Fruit fly (Drosophila melanogaster): ENCODE results near the gene Clbn.
"Not testable (repeated sequence)": the region's sequence is repeated elsewhere in the genome, so short reads cannot be mapped to it uniquely, and the experiment has no call there.

Gene Clbn

dm6 chr3R:25108932-25109331, 18.4 kb upstream of the Clbn start, which contains the start of gene CG34027:
Gene CG34027, minus strand, starts transcription at chr3R:25109032.
- TF ChIP-seq CG9948 (tag; optimal IDR thresholded peaks at IDR 0.05) (no peak), Snoo (tag; optimal IDR thresholded peaks at IDR 0.05) (no peak), rn (GFP tag; IDR thresholded peaks at IDR 0.05) (no peak), CG14655 (GFP tag; optimal IDR thresholded peaks at IDR 0.05) (no peak), CG17806 (tag; optimal IDR thresholded peaks at IDR 0.05) (no peak)

- TF ChIP-seq CG34367 (tag; optimal IDR thresholded peaks at IDR 0.05) (no peak), Ets98B (GFP tag; IDR thresholded peaks at IDR 0.05) (no peak), Pif1B (GFP tag; optimal IDR thresholded peaks at IDR 0.05) (no peak), D1 (tag; optimal IDR thresholded peaks at IDR 0.05) (no peak)
Measured at dm6 chr3R:25112466-25112939, 14.8 kb upstream of the Clbn start, which contains the start of gene Nepl16. Gene Nepl16, minus strand, starts transcription at chr3R:25112516.

- TF ChIP-seq rn (GFP tag; IDR thresholded peaks at IDR 0.05), result no peak
- no peak for TF ChIP-seq Pif1A (GFP tag; optimal IDR thresholded peaks at IDR 0.05)
- no peak for TF ChIP-seq gl (tag; optimal IDR thresholded peaks at IDR 0.05)
- no peak for TF ChIP-seq CG32121 (GFP tag; IDR thresholded peaks at IDR 0.05)
- no peak for TF ChIP-seq CG10348 (GFP tag; IDR thresholded peaks at IDR 0.05)
- TF ChIP-seq CG12605 (GFP tag; IDR thresholded peaks at IDR 0.05), result no peak
- no peak for TF ChIP-seq CG34367 (tag; optimal IDR thresholded peaks at IDR 0.05)
- TF ChIP-seq CG8159 (tag; optimal IDR thresholded peaks at IDR 0.05), result no peak
Measured at dm6 chr3R:25122736-25123211, 4.5 kb upstream of the Clbn start, which contains the start of the genes CG31510 and TTLL5. Gene CG31510, minus strand, starts transcription at chr3R:25122920. Gene TTLL5, minus strand, starts transcription at chr3R:25122920.

DNA sequence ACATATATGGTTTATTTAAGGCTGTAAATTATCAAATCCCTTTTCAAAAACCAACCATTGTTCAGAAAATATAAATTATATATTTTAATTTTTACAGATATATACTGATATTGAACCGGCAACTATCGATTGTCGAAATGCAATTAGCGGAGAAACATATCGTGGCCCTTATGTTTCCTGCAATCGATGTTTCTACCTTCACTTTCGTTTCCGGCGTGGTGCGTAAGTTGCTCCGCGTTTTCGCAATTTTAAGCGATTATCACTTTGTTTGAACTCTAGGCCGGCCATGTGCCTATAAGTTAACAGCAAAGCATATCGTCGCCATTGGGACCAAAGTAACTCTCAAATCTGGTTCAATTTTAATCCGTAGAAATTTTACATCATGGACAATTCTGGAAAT, 4.0 kb upstream of the Clbn start, which contains the start of gene vig2:
TSS of gene vig2 (plus strand) at position 112 of the 400 bp plus-strand sequence.
- TF ChIP-seq Snoo (tag; optimal IDR thresholded peaks at IDR 0.05) (peak; percentile 52), CG15710 (tag; optimal IDR thresholded peaks at IDR 0.05) (peak; percentile 15), CG4496 (GFP tag; IDR thresholded peaks at IDR 0.05) (peak; percentile 82; the same call in 2 of the 3 replicates), CG34367 (tag; optimal IDR thresholded peaks at IDR 0.05) (peak; percentile 14)

dm6 chr3R:25126823-25127222, 479 bp upstream of the Clbn start:
- no peak for TF ChIP-seq CG12605 (GFP tag; IDR thresholded peaks at IDR 0.05)
- no peak for TF ChIP-seq Ets98B (GFP tag; IDR thresholded peaks at IDR 0.05)
- TF ChIP-seq D1 (tag; optimal IDR thresholded peaks at IDR 0.05), result no peak
- no peak for TF ChIP-seq CG8301 (tag; optimal IDR thresholded peaks at IDR 0.05)

DNA sequence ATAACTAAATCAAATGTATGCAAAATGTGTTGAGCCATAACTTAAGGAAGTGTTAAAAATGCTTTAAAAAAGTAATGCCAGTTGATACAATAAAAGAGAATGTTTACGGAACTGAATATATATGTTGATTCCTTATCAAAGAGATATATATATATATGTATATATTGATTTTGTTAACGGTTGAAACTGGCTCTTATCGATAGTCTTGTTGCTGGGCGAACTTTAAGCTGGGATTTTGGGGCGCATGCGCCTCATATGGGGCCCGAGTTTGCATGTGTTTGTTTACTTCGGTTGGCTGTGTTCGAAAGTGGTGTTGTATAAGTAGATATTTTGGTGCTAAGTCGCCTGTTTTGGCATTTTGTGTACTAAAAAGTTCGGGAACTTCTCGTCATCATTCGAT, 3.7 kb downstream of the Clbn start, which contains the start of gene Bili:
TSS of gene Bili (plus strand) at position 265 of the 400 bp plus-strand sequence.
- TF ChIP-seq fd96Ca (GFP tag; IDR thresholded peaks at IDR 0.05); CG15710 (tag; optimal IDR thresholded peaks at IDR 0.05); CG8301 (tag; optimal IDR thresholded peaks at IDR 0.05): not testable (repeated sequence)

DNA sequence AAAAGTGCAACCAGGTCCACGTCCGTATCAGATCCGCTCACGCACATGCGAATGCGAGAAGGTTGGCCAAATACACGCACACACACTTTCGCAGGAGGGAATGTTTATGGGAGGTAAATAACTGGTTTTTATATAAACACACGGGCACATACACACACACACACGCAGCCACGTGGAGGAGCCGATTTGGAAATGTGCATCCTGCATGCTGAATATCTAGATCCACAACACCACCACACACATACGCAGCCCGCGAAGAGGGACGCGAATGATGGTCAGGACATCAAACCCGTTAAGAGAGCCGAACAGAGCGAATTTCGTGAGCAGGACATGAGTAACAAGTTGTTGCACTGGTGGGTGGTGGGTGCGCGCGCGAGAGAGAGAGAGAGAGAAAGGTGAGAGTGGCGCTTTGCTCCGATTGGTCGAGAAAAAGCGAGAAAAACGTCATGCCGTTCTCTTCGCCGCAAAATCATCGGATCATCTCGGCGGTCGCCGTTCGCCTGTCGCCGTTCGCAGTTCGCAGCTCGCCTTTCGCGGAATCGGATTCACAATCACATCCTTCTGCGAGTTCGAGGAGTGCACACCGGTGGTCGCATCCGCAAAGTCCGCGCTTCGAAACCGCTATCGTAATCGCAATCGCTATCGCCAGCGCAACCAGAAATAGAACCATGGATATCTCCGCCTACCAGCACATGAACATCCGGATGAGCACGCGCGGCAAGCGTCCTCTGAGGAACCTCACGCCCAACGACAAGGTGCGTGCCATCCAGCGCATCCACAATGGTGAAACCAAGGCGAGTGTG, 10.5 kb downstream of the Clbn start, which contains the start of gene danr:
TSS of gene danr (plus strand) at position 508 of the 803 bp plus-strand sequence.
- TF ChIP-seq Pif1A (GFP tag; optimal IDR thresholded peaks at IDR 0.05) (no peak), CG12605 (GFP tag; IDR thresholded peaks at IDR 0.05) (peak; percentile 76)

dm6 chr3R:25152342-25152741, 25.0 kb downstream of the Clbn start:
- TF ChIP-seq CG15710 (tag; optimal IDR thresholded peaks at IDR 0.05), result peak; percentile 13
- no peak for TF ChIP-seq CG17806 (tag; optimal IDR thresholded peaks at IDR 0.05)
- no peak for TF ChIP-seq CG10348 (GFP tag; IDR thresholded peaks at IDR 0.05)
- peak; percentile 33 for TF ChIP-seq CG8159 (tag; optimal IDR thresholded peaks at IDR 0.05)
- TF ChIP-seq Snoo (tag; optimal IDR thresholded peaks at IDR 0.05), result no peak
- no peak for TF ChIP-seq CG8301 (tag; optimal IDR thresholded peaks at IDR 0.05)
- no peak for TF ChIP-seq CG13204 (GFP tag; optimal IDR thresholded peaks at IDR 0.05)

Data from whole organism, pupa.